Worm (Caenorhabditis elegans): ENCODE measurements around the gene ttr-19.

Gene ttr-19

DNA sequence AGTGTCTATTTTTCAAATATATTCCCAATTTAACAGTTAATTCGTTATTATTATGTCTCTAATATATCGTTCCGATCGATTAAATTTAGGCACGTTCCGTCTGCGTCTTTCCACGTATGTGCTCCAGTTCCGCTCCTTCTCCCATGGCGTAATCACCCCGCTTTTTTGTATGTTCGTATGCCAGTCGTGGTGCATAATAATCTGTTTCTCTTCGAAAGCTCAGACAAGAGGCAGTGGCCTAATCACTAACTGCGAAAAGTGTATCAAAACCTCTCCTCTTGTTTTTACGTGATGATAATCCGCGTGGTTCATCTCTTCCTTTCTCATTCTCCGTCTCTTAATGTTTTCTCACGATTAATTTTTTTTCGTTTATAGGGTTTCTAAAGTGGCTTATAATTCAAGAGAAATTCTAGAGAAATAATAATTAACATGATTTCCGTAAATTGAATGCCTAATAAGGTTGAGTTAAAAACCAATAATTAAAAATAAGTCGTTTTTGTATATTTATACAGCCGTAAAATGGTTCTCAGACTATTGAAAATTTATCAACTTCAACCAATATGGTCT, 20.5 kb upstream of the ttr-19 start:
- no peak for TF ChIP-seq nhr-2 (tag; optimal IDR thresholded peaks at IDR 0.05)
- no peak for TF ChIP-seq elt-3 (tag; optimal IDR thresholded peaks at IDR 0.05)

- TF ChIP-seq bed-3 (GFP tag; optimal IDR thresholded peaks at IDR 0.05), result no peak
- TF ChIP-seq elt-1 (tag; optimal IDR thresholded peaks at IDR 0.05; ENCODE audit: borderline replicate concordance, insufficient read depth), result no peak
- peak; percentile 75 for TF ChIP-seq pha-4 (tag; optimal IDR thresholded peaks at IDR 0.05)
- TF ChIP-seq hlh-1 (tag; optimal IDR thresholded peaks at IDR 0.05), result no peak
- TF ChIP-seq cnd-1 (tag; optimal IDR thresholded peaks at IDR 0.05), result no peak
- TF ChIP-seq M03D4.4 (tag; optimal IDR thresholded peaks at IDR 0.05), result no peak
- no peak for TF ChIP-seq unc-62 (GFP tag; optimal IDR thresholded peaks at IDR 0.05)
Observed at ce11 chrV:10246967-10247366, 19.7 kb upstream of the ttr-19 start.

- no peak for TF ChIP-seq nhr-76 (tag; optimal IDR thresholded peaks at IDR 0.05)
- peak; percentile 2 for TF ChIP-seq ces-1 (GFP tag; optimal IDR thresholded peaks at IDR 0.05)
Observed at ce11 chrV:10246443-10246885, 19.2 kb upstream of the ttr-19 start.

ce11 chrV:10245615-10246014, 18.4 kb upstream of the ttr-19 start:
- TF ChIP-seq pha-4 (tag; optimal IDR thresholded peaks at IDR 0.05) (no peak), ces-1 (GFP tag; optimal IDR thresholded peaks at IDR 0.05) (no peak), sem-2 (GFP tag; optimal IDR thresholded peaks at IDR 0.05) (no peak), bed-3 (GFP tag; optimal IDR thresholded peaks at IDR 0.05) (no peak), M03D4.4 (tag; optimal IDR thresholded peaks at IDR 0.05) (no peak), blmp-1 (tag; optimal IDR thresholded peaks at IDR 0.05) (no peak), nhr-28 (tag; optimal IDR thresholded peaks at IDR 0.05) (no peak), mep-1 (tag; optimal IDR thresholded peaks at IDR 0.05) (no peak), flh-1 (GFP tag; optimal IDR thresholded peaks at IDR 0.05) (no peak)

- TF ChIP-seq unc-120 (tag; optimal IDR thresholded peaks at IDR 0.05; ENCODE audit: poor library complexity, severe bottlenecking), result no peak
- peak; percentile 54 for TF ChIP-seq elt-1 (tag; optimal IDR thresholded peaks at IDR 0.05; ENCODE audit: borderline replicate concordance, insufficient read depth)
- no peak for TF ChIP-seq ceh-83 (GFP tag; optimal IDR thresholded peaks at IDR 0.05)
- TF ChIP-seq mep-1 (tag; optimal IDR thresholded peaks at IDR 0.05), result no peak
Observed at ce11 chrV:10244018-10244720, 16.9 kb upstream of the ttr-19 start.

DNA sequence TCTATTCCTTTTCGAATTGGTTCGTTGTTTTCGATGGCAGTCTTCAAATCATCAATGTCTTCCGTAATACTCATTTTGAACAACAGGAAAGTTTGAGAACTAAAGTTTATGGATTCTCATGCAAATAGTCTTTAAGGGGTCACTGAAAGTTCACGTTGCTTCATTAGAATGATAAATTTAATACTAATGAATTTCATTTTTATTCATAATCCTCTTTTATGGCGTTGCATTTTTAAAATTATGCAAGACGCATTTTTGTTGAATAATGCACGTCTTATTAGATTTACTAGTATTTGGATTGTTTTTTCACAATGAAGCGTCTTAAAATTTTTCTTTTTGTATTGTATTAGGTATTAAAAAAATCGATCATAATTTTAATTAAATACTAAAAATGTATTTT, 15.9 kb upstream of the ttr-19 start, which contains the start of gene C12D8.9:
TSS of gene C12D8.9 (minus strand) at position 101 of the 400 bp plus-strand sequence.
- TF ChIP-seq drap-1 (GFP tag; optimal IDR thresholded peaks at IDR 0.05) (no peak), unc-62 (GFP tag; optimal IDR thresholded peaks at IDR 0.05) (no peak), lin-32 (GFP tag; optimal IDR thresholded peaks at IDR 0.05) (no peak), hlh-1 (tag; optimal IDR thresholded peaks at IDR 0.05) (no peak), nhr-12 (tag; optimal IDR thresholded peaks at IDR 0.05) (no peak), mep-1 (tag; optimal IDR thresholded peaks at IDR 0.05) (no peak), ceh-83 (GFP tag; optimal IDR thresholded peaks at IDR 0.05) (no peak), pha-4 (tag; optimal IDR thresholded peaks at IDR 0.05) (no peak), elt-1 (tag; optimal IDR thresholded peaks at IDR 0.05; ENCODE audit: borderline replicate concordance, insufficient read depth) (no peak), mab-5 (tag; optimal IDR thresholded peaks at IDR 0.05) (no peak), lin-13 (tag; optimal IDR thresholded peaks at IDR 0.05) (no peak), zip-8 (tag; optimal IDR thresholded peaks at IDR 0.05) (no peak), unc-39 (tag; optimal IDR thresholded peaks at IDR 0.05) (no peak), cnd-1 (tag; optimal IDR thresholded peaks at IDR 0.05) (no peak), ces-1 (GFP tag; optimal IDR thresholded peaks at IDR 0.05) (no peak), ceh-43 (GFP tag; optimal IDR thresholded peaks at IDR 0.05) (no peak), sem-2 (GFP tag; optimal IDR thresholded peaks at IDR 0.05) (no peak)
